Worm (Caenorhabditis elegans) whole organism, L2 larva: Measurements from ENCODE around the gene C33H5.1.

Experiments used
- C34F6.9 ChIP-seq: fragments of 150-350 bp; optimal IDR thresholded peaks from 2 replicates; lab custom pipeline; 2014; ENCODE audit warnings: missing biosample characterization, missing genetic modification characterization
- F13H6.1 ChIP-seq: sonication (generic microtip); optimal IDR thresholded peaks from 2 replicates; lab custom pipeline; 2016; ENCODE audit warnings: missing genetic modification characterization, missing compliant biosample characterization
- Y55F3AM.14 ChIP-seq: fragments of 200-800 bp; sonication (Bioruptor generic); optimal IDR thresholded peaks from 2 replicates; lab custom pipeline; 2018; ENCODE audit warnings: mild to moderate bottlenecking, missing genetic modification characterization, missing compliant biosample characterization
- ZK546.5 ChIP-seq: sonication (generic microtip); optimal IDR thresholded peaks from 2 replicates; lab custom pipeline; 2017; ENCODE audit warnings: missing biosample characterization, missing genetic modification characterization
- alr-1 ChIP-seq: fragments of 150-350 bp; optimal IDR thresholded peaks from 2 replicates; lab custom pipeline; 2014; ENCODE audit warnings: missing biosample characterization, missing genetic modification characterization
- aly-2 ChIP-seq: fragments of 150-350 bp; optimal IDR thresholded peaks from 2 replicates; lab custom pipeline; 2014; ENCODE audit warnings: missing biosample characterization, missing genetic modification characterization
- blmp-1 ChIP-seq: sonication (generic microtip); optimal IDR thresholded peaks from 2 replicates; lab custom pipeline; 2017; ENCODE audit warnings: missing genetic modification characterization, mild to moderate bottlenecking, missing compliant biosample characterization, antibody characterized with exemption, moderate library complexity; ENCODE audit not compliant: insufficient read depth
- ceh-16 ChIP-seq: fragments of 150-350 bp; optimal IDR thresholded peaks from 2 replicates; lab custom pipeline; 2014; ENCODE audit warnings: missing biosample characterization, missing genetic modification characterization
- ceh-82 ChIP-seq: fragments of 150-350 bp; optimal IDR thresholded peaks from 2 replicates; lab custom pipeline; 2014; ENCODE audit warnings: missing biosample characterization, missing genetic modification characterization
- crh-2 ChIP-seq: sonication (generic microtip); optimal IDR thresholded peaks from 2 replicates; lab custom pipeline; 2017; ENCODE audit warnings: missing biosample characterization, missing genetic modification characterization
- dmd-4 ChIP-seq: sonication (generic microtip); optimal IDR thresholded peaks from 2 replicates; lab custom pipeline; 2017; ENCODE audit warnings: missing biosample characterization, missing genetic modification characterization
- egl-27 ChIP-seq: sonication (generic microtip); optimal IDR thresholded peaks from 3 replicates; lab custom pipeline; 2017; ENCODE audit warnings: missing biosample characterization, missing genetic modification reagents, missing genetic modification characterization
- elt-1 ChIP-seq: fragments of 150-350 bp; optimal IDR thresholded peaks from 2 replicates; lab custom pipeline; 2014; ENCODE audit warnings: missing biosample characterization, missing genetic modification characterization
- fos-1 ChIP-seq: fragments of 150-350 bp; optimal IDR thresholded peaks from 2 replicates; lab custom pipeline; 2014; ENCODE audit warnings: missing biosample characterization, missing genetic modification characterization
- gmeb-1 ChIP-seq: fragments of 150-350 bp; optimal IDR thresholded peaks from 2 replicates; lab custom pipeline; 2014; ENCODE audit warnings: missing biosample characterization, missing genetic modification characterization
- lin-11 ChIP-seq: fragments of 150-350 bp; sonication (generic microtip); optimal IDR thresholded peaks from 2 replicates; lab custom pipeline; 2014; ENCODE audit warnings: missing biosample characterization, missing genetic modification characterization, inconsistent platforms, mixed read lengths
- lin-13 ChIP-seq: fragments of 150-350 bp; optimal IDR thresholded peaks from 2 replicates; lab custom pipeline; 2014; ENCODE audit warnings: missing biosample characterization, missing genetic modification reagents, missing genetic modification characterization
- lin-39 ChIP-seq: fragments of 150-350 bp; optimal IDR thresholded peaks from 2 replicates; lab custom pipeline; 2014; ENCODE audit warnings: missing biosample characterization, missing genetic modification reagents, missing genetic modification characterization
- lsy-2 ChIP-seq, 2 experiments: fragments of 150-350 bp in 1 of 2; sonication (generic microtip) in 1 of 2; optimal IDR thresholded peaks; 2 replicates each; lab custom pipeline; 2014 to 2017; ENCODE audit warnings: missing biosample characterization in 2 of 2, missing genetic modification characterization in 2 of 2
- mab-5 ChIP-seq: fragments of 150-350 bp; optimal IDR thresholded peaks from 2 replicates; lab custom pipeline; 2014; ENCODE audit warnings: missing biosample characterization, missing genetic modification characterization
- mbf-1 ChIP-seq: sonication (generic microtip); optimal IDR thresholded peaks from 2 replicates; lab custom pipeline; 2017; ENCODE audit warnings: missing biosample characterization, missing genetic modification characterization
- mdl-1 ChIP-seq, 2 experiments: fragments of 150-350 bp in 1 of 2; sonication (generic microtip) in 1 of 2; optimal IDR thresholded peaks; 2 replicates each; lab custom pipeline; 2017; ENCODE audit warnings: missing biosample characterization in 2 of 2, missing genetic modification characterization in 2 of 2
- nhr-10 ChIP-seq: sonication (generic microtip); optimal IDR thresholded peaks from 2 replicates; lab custom pipeline; 2017; ENCODE audit warnings: missing biosample characterization, missing genetic modification characterization
- nhr-11 ChIP-seq: fragments of 150-350 bp; optimal IDR thresholded peaks from 2 replicates; lab custom pipeline; 2014; ENCODE audit warnings: missing biosample characterization, missing genetic modification characterization
- nhr-12 ChIP-seq: fragments of 150-350 bp; optimal IDR thresholded peaks from 2 replicates; lab custom pipeline; 2014; ENCODE audit warnings: missing biosample characterization, missing genetic modification characterization
- nhr-129 ChIP-seq: fragments of 150-350 bp; optimal IDR thresholded peaks from 2 replicates; lab custom pipeline; 2014; ENCODE audit warnings: missing biosample characterization, missing genetic modification characterization
- nhr-21 ChIP-seq: fragments of 150-350 bp; optimal IDR thresholded peaks from 2 replicates; lab custom pipeline; 2014; ENCODE audit warnings: missing biosample characterization, missing genetic modification characterization
- nhr-23 ChIP-seq: fragments of 150-350 bp; optimal IDR thresholded peaks from 2 replicates; lab custom pipeline; 2014; ENCODE audit warnings: missing biosample characterization, missing genetic modification reagents, missing genetic modification characterization
- nhr-25 ChIP-seq: fragments of 150-350 bp; sonication (generic microtip); optimal IDR thresholded peaks from 3 replicates; lab custom pipeline; 2014; ENCODE audit warnings: missing biosample characterization, missing genetic modification characterization
- nhr-6 ChIP-seq: fragments of 150-350 bp; optimal IDR thresholded peaks from 2 replicates; lab custom pipeline; 2014; ENCODE audit warnings: missing biosample characterization, missing genetic modification characterization
- nhr-77 ChIP-seq: fragments of 150-350 bp; optimal IDR thresholded peaks from 2 replicates; lab custom pipeline; 2014; ENCODE audit warnings: missing biosample characterization, missing genetic modification characterization
- peb-1 ChIP-seq: fragments of 150-350 bp; optimal IDR thresholded peaks from 2 replicates; lab custom pipeline; 2014; ENCODE audit warnings: missing biosample characterization, missing genetic modification characterization
- sem-4 ChIP-seq: fragments of 150-350 bp; optimal IDR thresholded peaks from 2 replicates; lab custom pipeline; 2014; ENCODE audit warnings: missing biosample characterization, missing genetic modification reagents, missing genetic modification characterization
- sma-3 ChIP-seq: sonication (generic microtip); optimal IDR thresholded peaks from 2 replicates; lab custom pipeline; 2016; ENCODE audit warnings: missing genetic modification reagents, missing genetic modification characterization, missing compliant biosample characterization
- sma-9 ChIP-seq, 2 experiments: fragments of 150-350 bp in 1 of 2; sonication (generic microtip) in 1 of 2; optimal IDR thresholded peaks; 2 replicates each; lab custom pipeline; 2014 to 2016; ENCODE audit warnings: missing genetic modification characterization in 2 of 2, mild to moderate bottlenecking in 1 of 2, missing biosample characterization in 1 of 2, missing compliant biosample characterization in 1 of 2, missing genetic modification reagents in 1 of 2, moderate library complexity in 1 of 2
- snpc-4 ChIP-seq: fragments of 150-350 bp; optimal IDR thresholded peaks from 2 replicates; lab custom pipeline; 2014; ENCODE audit warnings: missing biosample characterization, missing genetic modification characterization
- unc-55 ChIP-seq: fragments of 150-350 bp; sonication (generic microtip); optimal IDR thresholded peaks from 3 replicates; lab custom pipeline; 2014; ENCODE audit warnings: missing biosample characterization, missing genetic modification reagents, missing genetic modification characterization
- unc-62 ChIP-seq: fragments of 150-350 bp; optimal IDR thresholded peaks from 2 replicates; lab custom pipeline; 2014; ENCODE audit warnings: missing biosample characterization, missing genetic modification reagents, missing genetic modification characterization
- zag-1 ChIP-seq: fragments of 150-350 bp; optimal IDR thresholded peaks from 2 replicates; lab custom pipeline; 2014; ENCODE audit warnings: missing biosample characterization, missing genetic modification characterization
- ztf-11 ChIP-seq: sonication (generic microtip); optimal IDR thresholded peaks from 2 replicates; lab custom pipeline; 2017; ENCODE audit warnings: missing biosample characterization, missing genetic modification characterization
- ztf-4 ChIP-seq: fragments of 150-350 bp; optimal IDR thresholded peaks from 2 replicates; lab custom pipeline; 2014; ENCODE audit warnings: missing biosample characterization, missing genetic modification characterization

Gene C33H5.1

ce11 chrIV:7817852-7818251 is 9.1 kb downstream of the C33H5.1 start, which contains the start of gene ric-3:
ric-3 (plus strand) TSS chrIV:7818251.
- TF ChIP-seq zag-1 (tag; lab: Kevin White, UChicago): peak; percentile 75
- no peak for TF ChIP-seq sma-3
- TF ChIP-seq crh-2 (tag; lab: Kevin White, UChicago): peak; percentile 68
- no peak for TF ChIP-seq unc-62 (GFP tag; lab: Kevin White, UChicago)
- peak; percentile 54 for TF ChIP-seq lin-11 (tag; lab: Kevin White, UChicago)
- no peak for TF ChIP-seq ceh-82 (tag; lab: Kevin White, UChicago)
- TF ChIP-seq snpc-4: peak; percentile 36
- TF ChIP-seq blmp-1: no peak
- no peak for TF ChIP-seq ceh-16 (tag; lab: Kevin White, UChicago)
- no peak for TF ChIP-seq ztf-11 (tag; lab: Kevin White, UChicago)
- TF ChIP-seq nhr-129 (tag; lab: Kevin White, UChicago): peak; percentile 84
- peak; percentile 45 for TF ChIP-seq mab-5
- peak; percentile 72 for TF ChIP-seq nhr-6
- TF ChIP-seq sem-4 (tag; lab: Kevin White, UChicago): peak; percentile 71
- TF ChIP-seq C34F6.9: peak; percentile 93
- peak; percentile 26 for TF ChIP-seq lin-13 (GFP tag; lab: Kevin White, UChicago)
- TF ChIP-seq elt-1 (tag; lab: Kevin White, UChicago): no peak
- no peak for TF ChIP-seq nhr-77 (tag; lab: Kevin White, UChicago)
- no peak for TF ChIP-seq mbf-1
- no peak for TF ChIP-seq alr-1 (tag; lab: Kevin White, UChicago)
- TF ChIP-seq nhr-12: no peak
- TF ChIP-seq lin-39: no peak
- peak; percentile 38 for TF ChIP-seq fos-1 (tag; lab: Kevin White, UChicago)
- TF ChIP-seq sma-9 (GFP tag; optimal IDR thresholded peaks at IDR 0.05; lab: Kevin White, UChicago): peak; percentile 86
- TF ChIP-seq sma-9 (tag; optimal IDR thresholded peaks at IDR 0.05; lab: Kevin White, UChicago): no peak
- TF ChIP-seq ZK546.5 (tag; lab: Kevin White, UChicago): no peak
- peak; percentile 84 for TF ChIP-seq F13H6.1 (tag; lab: Kevin White, UChicago)
- peak; percentile 26 for TF ChIP-seq nhr-21 (tag; lab: Kevin White, UChicago)
- peak; percentile 15 to 79 for TF ChIP-seq lsy-2 (tag; optimal IDR thresholded peaks at IDR 0.05; lab: Kevin White, UChicago)
- TF ChIP-seq nhr-11 (tag; lab: Kevin White, UChicago): no peak
- TF ChIP-seq ztf-4 (tag; lab: Kevin White, UChicago): no peak
- TF ChIP-seq mdl-1 (tag; optimal IDR thresholded peaks at IDR 0.05; lab: Kevin White, UChicago): peak in 1 of 2 experiments; percentile 10
- TF ChIP-seq Y55F3AM.14 (GFP tag; lab: Kevin White, UChicago): no peak
- TF ChIP-seq unc-55 (GFP tag; lab: Kevin White, UChicago): peak; percentile 89
- TF ChIP-seq dmd-4 (tag; lab: Kevin White, UChicago): no peak
- TF ChIP-seq egl-27 (tag; lab: Kevin White, UChicago): peak; percentile 42
- no peak for TF ChIP-seq nhr-10 (tag; lab: Kevin White, UChicago)
- TF ChIP-seq gmeb-1 (tag; lab: Kevin White, UChicago): no peak
- TF ChIP-seq nhr-23 (tag; lab: Kevin White, UChicago): no peak

ce11 chrIV:7822524-7822923 is 13.8 kb downstream of the C33H5.1 start, which contains the start of gene T14A8.2:
T14A8.2 (minus strand) TSS chrIV:7822624.
- TF ChIP-seq ztf-4 (tag; lab: Kevin White, UChicago): no peak
- no peak for TF ChIP-seq F13H6.1 (tag; lab: Kevin White, UChicago)
- no peak for TF ChIP-seq blmp-1
- no peak for TF ChIP-seq crh-2 (tag; lab: Kevin White, UChicago)
- TF ChIP-seq peb-1 (tag; lab: Kevin White, UChicago): no peak
- no peak for TF ChIP-seq sem-4 (tag; lab: Kevin White, UChicago)
- no peak for TF ChIP-seq aly-2 (tag; lab: Kevin White, UChicago)
- TF ChIP-seq dmd-4 (tag; lab: Kevin White, UChicago): no peak

- peak; percentile 54 for TF ChIP-seq nhr-25 (tag; lab: Kevin White, UChicago)
- no peak for TF ChIP-seq nhr-21 (tag; lab: Kevin White, UChicago)
- TF ChIP-seq egl-27 (tag; lab: Kevin White, UChicago): peak; percentile 7
Observed at ce11 chrIV:7824649-7825048, 15.9 kb downstream of the C33H5.1 start.
